Fruit fly (Drosophila melanogaster) whole organism, embryonic: Measurements from ENCODE around the gene CG7182.

Experiments used
- Adf1 ChIP-seq: fragments of 200-800 bp; sonication (Bioruptor generic); IDR thresholded peaks from 2 replicates; pipeline ENCODE4 v1.3.6; 2022; ENCODE audit warnings: missing biosample characterization, missing genetic modification characterization
- Aef1 ChIP-seq: fragments of 200-800 bp; sonication (Bioruptor generic); IDR thresholded peaks from 3 replicates; pipeline ENCODE4 v1.3.6; 2022; ENCODE audit warnings: missing biosample characterization, missing genetic modification characterization
- Awh ChIP-seq: fragments of 200-800 bp; sonication (Bioruptor generic); IDR thresholded peaks from 2 replicates; pipeline ENCODE4, ENCODE4 v1.3.6; 2022; ENCODE audit warnings: missing biosample characterization, missing genetic modification characterization
- CG12299 ChIP-seq: fragments of 200-800 bp; sonication (Bioruptor generic); optimal IDR thresholded peaks from 2 replicates; lab custom pipeline; 2018; ENCODE audit warnings: missing biosample characterization, mild to moderate bottlenecking, missing genetic modification characterization
- CG13894 ChIP-seq: fragments of 200-800 bp; sonication (Bioruptor generic); optimal IDR thresholded peaks from 3 replicates; lab custom pipeline; 2018; ENCODE audit warnings: missing biosample characterization, mild to moderate bottlenecking, missing genetic modification characterization, moderate library complexity
- CG14014 ChIP-seq: fragments of 200-800 bp; sonication (Bioruptor generic); IDR thresholded peaks from 2 replicates; pipeline ENCODE4 v1.3.6; 2022; ENCODE audit warnings: missing biosample characterization, missing genetic modification characterization
- CG15479 ChIP-seq: fragments of 200-800 bp; sonication (Bioruptor generic); optimal IDR thresholded peaks from 3 replicates; lab custom pipeline; 2019; ENCODE audit warnings: missing biosample characterization, mild to moderate bottlenecking, missing genetic modification characterization, moderate library complexity
- CG15696 ChIP-seq: fragments of 200-800 bp; sonication (Bioruptor generic); optimal IDR thresholded peaks from 2 replicates; lab custom pipeline; 2019; ENCODE audit warnings: missing biosample characterization, mild to moderate bottlenecking, missing genetic modification characterization, moderate library complexity
- CG17186 ChIP-seq: fragments of 200-800 bp; sonication (Bioruptor generic); optimal IDR thresholded peaks from 3 replicates; lab custom pipeline; 2017; ENCODE audit warnings: missing biosample characterization, missing genetic modification reagents, missing genetic modification characterization
- CG2116 ChIP-seq: fragments of 200-800 bp; sonication (Bioruptor generic); optimal IDR thresholded peaks from 3 replicates; lab custom pipeline; 2018; ENCODE audit warnings: missing biosample characterization, mild to moderate bottlenecking, missing genetic modification characterization
- CG32772 ChIP-seq: fragments of 200-800 bp; sonication (Bioruptor generic); IDR thresholded peaks from 2 replicates; pipeline ENCODE4 v1.3.6; 2022; ENCODE audit warnings: missing biosample characterization, missing genetic modification characterization
- CG6254 ChIP-seq: fragments of 200-800 bp; sonication (Bioruptor generic); optimal IDR thresholded peaks from 3 replicates; lab custom pipeline; 2017; ENCODE audit warnings: mild to moderate bottlenecking, missing biosample characterization, missing genetic modification reagents, missing genetic modification characterization
- CG9797 ChIP-seq: fragments of 200-800 bp; sonication (Bioruptor generic); optimal IDR thresholded peaks from 3 replicates; lab custom pipeline; 2018; ENCODE audit warnings: missing biosample characterization, mild to moderate bottlenecking, missing genetic modification characterization
- CTCF ChIP-seq: fragments of 200-800 bp; sonication (Bioruptor generic); optimal IDR thresholded peaks from 2 replicates; lab custom pipeline; 2017; ENCODE audit warnings: missing biosample characterization, mild to moderate bottlenecking, missing genetic modification characterization, moderate library complexity
- D19B ChIP-seq: fragments of 200-800 bp; sonication (Bioruptor generic); optimal IDR thresholded peaks from 2 replicates; lab custom pipeline; 2017; ENCODE audit warnings: missing biosample characterization, mild to moderate bottlenecking, missing genetic modification characterization
- Doc3 ChIP-seq: fragments of 200-800 bp; sonication (Bioruptor generic); IDR thresholded peaks from 3 replicates; pipeline ENCODE4 v1.3.6; 2022; ENCODE audit warnings: missing biosample characterization, missing genetic modification characterization; ENCODE audit not compliant: partially characterized antibody
- Drgx ChIP-seq: fragments of 200-800 bp; sonication (Bioruptor generic); IDR thresholded peaks from 2 replicates; pipeline ENCODE4 v1.3.6; 2022; ENCODE audit warnings: missing biosample characterization, missing genetic modification characterization
- E2f2 ChIP-seq: fragments of 200-800 bp; sonication (Bioruptor generic); IDR thresholded peaks from 2 replicates; pipeline ENCODE4 v1.3.6; 2022; ENCODE audit warnings: missing biosample characterization, missing genetic modification characterization
- Gug ChIP-seq: fragments of 200-800 bp; sonication (Bioruptor generic); IDR thresholded peaks from 4 replicates; pipeline ENCODE4 v1.3.6; 2022; ENCODE audit warnings: missing biosample characterization, missing genetic modification characterization
- Hr3 ChIP-seq: fragments of 200-800 bp; sonication (Bioruptor generic); optimal IDR thresholded peaks from 3 replicates; lab custom pipeline; 2016; ENCODE audit warnings: missing biosample characterization, missing genetic modification characterization
- Hr78 ChIP-seq, 2 experiments: fragments of 200-800 bp in 1 of 2; fragments of >200 bp in 1 of 2; sonication (Bioruptor generic) in 1 of 2; optimal IDR thresholded peaks; 2 replicates each; lab custom pipeline; 2017 to 2019; ENCODE audit warnings: missing biosample characterization in 2 of 2, missing genetic modification characterization in 2 of 2, mild to moderate bottlenecking in 1 of 2, moderate library complexity in 1 of 2
- MBD-R2 ChIP-seq: fragments of 200-800 bp; sonication (Bioruptor generic); IDR thresholded peaks from 2 replicates; pipeline ENCODE4 v1.3.6; 2022; ENCODE audit warnings: missing biosample characterization, missing genetic modification characterization
- Mrtf ChIP-seq: fragments of 200-800 bp; sonication (Bioruptor generic); IDR thresholded peaks from 3 replicates; pipeline ENCODE4 v1.3.6; 2022; ENCODE audit warnings: missing biosample characterization, missing genetic modification characterization
- Nf-YC ChIP-seq: fragments of 200-800 bp; optimal IDR thresholded peaks from 3 replicates; lab custom pipeline; 2019; ENCODE audit warnings: missing biosample characterization, mild to moderate bottlenecking, missing genetic modification characterization, moderate library complexity
- Scr ChIP-seq: fragments of 200-800 bp; sonication (Bioruptor generic); IDR thresholded peaks from 2 replicates; pipeline ENCODE4 v1.3.6; 2022; ENCODE audit warnings: missing biosample characterization, missing genetic modification characterization; ENCODE audit not compliant: partially characterized antibody
- Sry-δ ChIP-seq: fragments of 200-800 bp; sonication (Bioruptor generic); optimal IDR thresholded peaks from 2 replicates; lab custom pipeline; 2016; ENCODE audit warnings: missing biosample characterization, missing genetic modification characterization
- Tbp ChIP-seq: fragments of >200 bp; optimal IDR thresholded peaks from 2 replicates; lab custom pipeline; 2018; ENCODE audit warnings: missing biosample characterization, missing genetic modification characterization
- Trl ChIP-seq, 3 experiments: fragments of >200 bp in 2 of 3; fragments of 200-800 bp in 1 of 3; sonication (Bioruptor generic) in 1 of 3; optimal IDR thresholded peaks; 2 replicates in 1 of 3; 3 replicates in 2 of 3; lab custom pipeline; 2016 to 2017; ENCODE audit warnings: missing biosample characterization in 1 of 3, missing genetic modification characterization in 1 of 3
- Xbp1 ChIP-seq: fragments of 200-800 bp; sonication (Bioruptor generic); optimal IDR thresholded peaks from 3 replicates; lab custom pipeline; 2016; ENCODE audit warnings: missing biosample characterization, mild to moderate bottlenecking, missing genetic modification characterization
- bsh ChIP-seq, 2 experiments: fragments of 200-800 bp; sonication (Bioruptor generic); optimal IDR thresholded peaks; 2 replicates each; lab custom pipeline; 2017 to 2018; ENCODE audit warnings: mild to moderate bottlenecking in 2 of 2, missing biosample characterization in 2 of 2, missing genetic modification characterization in 2 of 2, moderate library complexity in 1 of 2
- eve ChIP-seq, 2 experiments: fragments of >200 bp; optimal IDR thresholded peaks; 2 replicates each; lab custom pipeline; 2017; ENCODE audit warnings: missing biosample characterization in 2 of 2, missing genetic modification characterization in 2 of 2
- exex ChIP-seq: fragments of 200-800 bp; sonication (Bioruptor generic); optimal IDR thresholded peaks from 4 replicates; lab custom pipeline; 2018; ENCODE audit warnings: missing biosample characterization, mild to moderate bottlenecking, missing genetic modification characterization, moderate library complexity
- fd3F ChIP-seq: fragments of 200-800 bp; sonication (Bioruptor generic); optimal IDR thresholded peaks from 2 replicates; lab custom pipeline; 2018; ENCODE audit warnings: missing biosample characterization, mild to moderate bottlenecking, missing genetic modification characterization, moderate library complexity
- fu2 ChIP-seq: fragments of 200-800 bp; sonication (Bioruptor generic); optimal IDR thresholded peaks from 2 replicates; lab custom pipeline; 2016; ENCODE audit warnings: missing biosample characterization, missing genetic modification characterization
- gsb ChIP-seq: fragments of 200-800 bp; sonication (Bioruptor generic); IDR thresholded peaks from 2 replicates; pipeline ENCODE4 v1.3.6; 2022; ENCODE audit warnings: missing biosample characterization, missing genetic modification characterization
- gt ChIP-seq: fragments of 200-800 bp; sonication (Bioruptor generic); IDR thresholded peaks from 2 replicates; pipeline ENCODE4 v1.3.6; 2022; ENCODE audit warnings: missing biosample characterization, missing genetic modification characterization
- hbn ChIP-seq: fragments of 200-800 bp; sonication (Bioruptor generic); IDR thresholded peaks from 2 replicates; pipeline ENCODE4 v1.3.6; 2022; ENCODE audit warnings: missing biosample characterization, missing genetic modification characterization; ENCODE audit not compliant: partially characterized antibody
- inv ChIP-seq: fragments of 200-800 bp; sonication (Bioruptor generic); IDR thresholded peaks from 2 replicates; pipeline ENCODE4 v1.3.6; 2022; ENCODE audit warnings: missing biosample characterization, missing genetic modification characterization; ENCODE audit not compliant: partially characterized antibody
- mld ChIP-seq: fragments of 200-800 bp; sonication (Bioruptor generic); IDR thresholded peaks from 3 replicates; pipeline ENCODE4 v1.3.6; 2022; ENCODE audit warnings: missing biosample characterization, missing genetic modification characterization; ENCODE audit not compliant: partially characterized antibody
- nom ChIP-seq: fragments of 200-800 bp; sonication (Bioruptor generic); optimal IDR thresholded peaks from 2 replicates; lab custom pipeline; 2017; ENCODE audit warnings: missing biosample characterization, missing genetic modification characterization, mild to moderate bottlenecking, moderate library complexity, missing genetic modification reagents
- phol ChIP-seq: fragments of 200-800 bp; sonication (Bioruptor generic); optimal IDR thresholded peaks from 3 replicates; lab custom pipeline; 2018; ENCODE audit warnings: missing biosample characterization, mild to moderate bottlenecking, missing genetic modification characterization, moderate library complexity
- ro ChIP-seq: fragments of 200-800 bp; sonication (Bioruptor generic); IDR thresholded peaks from 2 replicates; pipeline ENCODE4 v1.3.6; 2022; ENCODE audit warnings: missing biosample characterization, missing genetic modification characterization
- sqz ChIP-seq: fragments of 200-800 bp; sonication (Bioruptor generic); optimal IDR thresholded peaks from 3 replicates; lab custom pipeline; 2018; ENCODE audit warnings: missing biosample characterization, mild to moderate bottlenecking, missing genetic modification characterization
- stwl ChIP-seq: fragments of 200-800 bp; sonication (Bioruptor generic); optimal IDR thresholded peaks from 3 replicates; lab custom pipeline; 2018; ENCODE audit warnings: missing biosample characterization, mild to moderate bottlenecking, missing genetic modification characterization, moderate library complexity
- sug ChIP-seq: fragments of 200-800 bp; optimal IDR thresholded peaks from 2 replicates; lab custom pipeline; 2019; ENCODE audit warnings: missing biosample characterization, mild to moderate bottlenecking, missing genetic modification characterization, moderate library complexity
- unpg ChIP-seq: fragments of 200-800 bp; sonication (Bioruptor generic); optimal IDR thresholded peaks from 3 replicates; lab custom pipeline; 2018; ENCODE audit warnings: missing biosample characterization, mild to moderate bottlenecking, missing genetic modification characterization, moderate library complexity
- zf30C ChIP-seq: fragments of 200-800 bp; sonication (Bioruptor generic); optimal IDR thresholded peaks from 3 replicates; lab custom pipeline; 2018; ENCODE audit warnings: missing biosample characterization, mild to moderate bottlenecking, missing genetic modification characterization

Gene CG7182

dm6 chr3L:8360063-8360642 is 14.0 kb upstream of the CG7182 start:
- TF ChIP-seq Drgx (GFP tag; lab: Robert Waterston, UW) = 0 out of 2 replicates have a peak, but pooled peaks have one; percentile 24
- 0 out of 2 replicates have a peak, but pooled peaks have one; percentile 16 for TF ChIP-seq CG32772 (GFP tag; lab: Robert Waterston, UW)
- TF ChIP-seq CG9797 (GFP tag; lab: Kevin White, UChicago) = no peak
- no peak for TF ChIP-seq Mrtf (GFP tag; lab: Robert Waterston, UW)
- TF ChIP-seq Adf1 (GFP tag; lab: Robert Waterston, UW) = no peak
- peak; percentile 23 for TF ChIP-seq sqz (GFP tag; lab: Kevin White, UChicago)
- TF ChIP-seq zf30C (GFP tag; lab: Kevin White, UChicago) = no peak
- TF ChIP-seq CG15696 = no peak
- peak in 1 of 2 experiments; percentile 65 for TF ChIP-seq bsh (GFP tag; optimal IDR thresholded peaks at IDR 0.05; lab: Kevin White, UChicago)
- 0 out of 2 replicates have a peak, but pooled peaks have one; percentile 16 for TF ChIP-seq Awh (GFP tag; lab: Robert Waterston, UW)
- TF ChIP-seq nom (GFP tag; lab: Kevin White, UChicago) = peak; percentile 93
- peak in 1 of 2 experiments; percentile 34 for TF ChIP-seq Trl (optimal IDR thresholded peaks at IDR 0.05; lab: Kevin White, UChicago)
- no peak for TF ChIP-seq Trl (GFP tag; optimal IDR thresholded peaks at IDR 0.05; lab: Kevin White, UChicago)
- TF ChIP-seq CG15479 = no peak
- TF ChIP-seq exex = peak; percentile 50
- TF ChIP-seq Gug (GFP tag; lab: Robert Waterston, UW) = no peak
- TF ChIP-seq CG13894 (tag; lab: Kevin White, UChicago) = no peak

DNA sequence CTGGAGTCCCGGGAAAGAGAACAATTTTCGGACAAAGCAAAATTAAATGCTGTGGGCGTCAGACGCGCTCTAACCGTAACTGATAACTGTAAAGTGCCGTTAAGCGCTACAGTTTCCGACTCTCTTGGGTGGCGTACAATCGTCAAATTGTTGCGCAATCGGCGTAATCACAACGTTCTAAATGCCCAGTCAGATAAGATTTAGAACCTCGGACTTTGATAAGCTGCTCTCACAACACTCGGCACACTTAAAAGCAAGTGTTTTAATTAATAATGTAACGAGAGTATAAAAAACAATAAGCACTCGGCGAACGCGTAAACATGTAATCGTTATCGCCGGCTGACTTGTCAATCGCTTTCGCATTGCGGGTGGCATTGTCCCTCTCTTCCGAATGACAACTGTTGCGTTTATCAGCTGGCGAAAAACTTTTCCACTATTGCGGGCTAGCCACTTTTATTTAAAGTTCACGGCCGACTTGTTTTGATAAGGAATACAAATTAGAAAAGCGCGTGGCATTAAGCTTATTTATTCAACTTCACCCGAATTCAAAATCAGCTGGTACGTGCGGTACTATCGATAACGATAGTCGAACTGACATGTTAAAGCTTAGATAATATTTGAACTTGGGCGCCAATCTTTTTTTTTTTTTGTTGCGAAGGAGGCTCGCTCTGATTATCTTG is 12.7 kb upstream of the CG7182 start:
- TF ChIP-seq eve (GFP tag; optimal IDR thresholded peaks at IDR 0.05; lab: Kevin White, UChicago) = no peak
- no peak for TF ChIP-seq gsb (GFP tag; lab: Robert Waterston, UW)
- TF ChIP-seq Scr (GFP tag; lab: Robert Waterston, UW) = peak; percentile 72
- TF ChIP-seq gt (GFP tag; lab: Robert Waterston, UW) = no peak
- TF ChIP-seq Doc3 (GFP tag; lab: Robert Waterston, UW) = peak; percentile 51; the same call in 1 of the 3 replicates
- TF ChIP-seq hbn (GFP tag; lab: Robert Waterston, UW) = peak; percentile 69
- TF ChIP-seq CG2116 (GFP tag; lab: Kevin White, UChicago) = peak; percentile 58
- no peak for TF ChIP-seq ro
- TF ChIP-seq Xbp1 (GFP tag; lab: Kevin White, UChicago) = no peak
- peak; percentile 43; the same call in 1 of the 2 replicates for TF ChIP-seq inv (GFP tag; lab: Robert Waterston, UW)
- no peak for TF ChIP-seq Aef1
- no peak for TF ChIP-seq Nf-YC (tag; lab: Kevin White, UChicago)
- no peak for TF ChIP-seq Hr3 (GFP tag; lab: Kevin White, UChicago)
- peak in 1 of 2 experiments; percentile 53 for TF ChIP-seq Hr78 (GFP tag; optimal IDR thresholded peaks at IDR 0.05; lab: Kevin White, UChicago)
- no peak for TF ChIP-seq D19B (GFP tag; lab: Kevin White, UChicago)
- TF ChIP-seq unpg (GFP tag; lab: Kevin White, UChicago) = no peak
- TF ChIP-seq Tbp (GFP tag; lab: Kevin White, UChicago) = no peak
- peak; percentile 35; the same call in 1 of the 2 replicates for TF ChIP-seq MBD-R2 (GFP tag; lab: Robert Waterston, UW)
- no peak for TF ChIP-seq fd3F (GFP tag; lab: Kevin White, UChicago)
- TF ChIP-seq E2f2 (GFP tag; lab: Robert Waterston, UW) = peak; percentile 88
- TF ChIP-seq mld (GFP tag; lab: Robert Waterston, UW) = 0 out of 3 replicates have a peak, but pooled peaks have one; percentile 61
- TF ChIP-seq CG6254 (GFP tag; lab: Kevin White, UChicago) = no peak
- TF ChIP-seq CG12299 = no peak
- no peak for TF ChIP-seq fu2
- TF ChIP-seq CTCF (GFP tag; lab: Kevin White, UChicago) = peak; percentile 38
- TF ChIP-seq phol (tag; lab: Kevin White, UChicago) = no peak
- peak; percentile 55 for TF ChIP-seq Sry-δ (GFP tag; lab: Kevin White, UChicago)
- TF ChIP-seq sug = peak; percentile 99
- peak; percentile 22 for TF ChIP-seq stwl
- no peak for TF ChIP-seq CG17186 (GFP tag; lab: Kevin White, UChicago)
- TF ChIP-seq CG14014 (GFP tag; lab: Robert Waterston, UW) = no peak
